Worm (Caenorhabditis elegans): ENCODE data around the gene smrc-1.

Gene smrc-1

DNA sequence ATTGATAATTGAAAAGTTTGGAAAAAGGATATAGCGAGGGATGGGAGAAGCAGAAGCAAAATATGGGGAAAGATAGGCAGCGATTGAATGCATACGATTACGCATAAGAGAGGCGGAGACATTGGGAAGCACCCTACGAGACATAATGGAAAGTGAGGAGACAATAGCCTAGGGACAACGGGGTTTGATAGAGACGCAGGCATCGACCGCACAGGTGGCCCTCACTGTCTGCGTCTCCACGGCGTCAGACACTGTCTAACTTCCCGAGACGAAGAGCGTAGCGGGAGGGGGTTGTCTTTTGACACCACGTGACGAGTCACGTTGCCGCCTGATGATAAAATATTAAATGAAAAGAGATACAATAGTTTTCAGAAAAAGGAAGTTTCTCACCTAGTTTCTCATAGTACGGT is 30.3 kb downstream of the smrc-1 start (continued):
- TF ChIP-seq unc-62 (GFP tag; optimal IDR thresholded peaks at IDR 0.05 in 1 of 2), result peak in 1 of 2 experiments; percentile 99
- TF ChIP-seq unc-62 (tag; optimal IDR thresholded peaks at IDR 0.05), result no peak
- peak; percentile 68 for TF ChIP-seq madf-9 (GFP tag; conservative IDR thresholded peaks at IDR 0.05)
- peak; percentile 18 for TF ChIP-seq dpl-1 (GFP tag; optimal IDR thresholded peaks at IDR 0.05)
- no peak for TF ChIP-seq tag-97 (GFP tag; IDR thresholded peaks at IDR 0.05)
- TF ChIP-seq Y105C5A.15 (GFP tag; IDR thresholded peaks at IDR 0.05), result 0 out of 2 replicates have a peak, but pooled peaks have one; percentile 25
- no peak for TF ChIP-seq D1046.2 (GFP tag; IDR thresholded peaks at IDR 0.05)
- TF ChIP-seq rbr-2 (tag; optimal IDR thresholded peaks at IDR 0.05), result peak; percentile 84
- TF ChIP-seq nhr-76 (tag; optimal IDR thresholded peaks at IDR 0.05), result peak; percentile 40
- no peak for TF ChIP-seq fkh-10 (GFP tag; optimal IDR thresholded peaks at IDR 0.05)
- peak; percentile 78; the same call in 1 of the 2 replicates for TF ChIP-seq arid-1 (GFP tag; conservative IDR thresholded peaks at IDR 0.05)
- TF ChIP-seq egl-43 (GFP tag; IDR thresholded peaks at IDR 0.05), result peak; percentile 88
- TF ChIP-seq aha-1 (tag), result peak; percentile 97
- TF ChIP-seq nhr-42 (GFP tag; IDR thresholded peaks at IDR 0.05), result peak; percentile 85
- peak; percentile 92 for TF ChIP-seq nhr-102 (tag; optimal IDR thresholded peaks at IDR 0.05)
- TF ChIP-seq F37D6.2 (tag; optimal IDR thresholded peaks at IDR 0.05), result peak; percentile 39
- peak; percentile 86 for TF ChIP-seq nhr-28 (tag; optimal IDR thresholded peaks at IDR 0.05)
- peak; percentile 97 for TF ChIP-seq hlh-30 (tag; optimal IDR thresholded peaks at IDR 0.05; ENCODE audit: insufficient read depth)
- TF ChIP-seq mep-1 (tag; optimal IDR thresholded peaks at IDR 0.05), result peak; percentile 79
- TF ChIP-seq set-16 (GFP tag; IDR thresholded peaks at IDR 0.05), result peak; percentile 88
- TF ChIP-seq dve-1 (tag; optimal IDR thresholded peaks at IDR 0.05; ENCODE audit: insufficient read depth), result peak; percentile 88
- TF ChIP-seq spr-3 (GFP tag; optimal IDR thresholded peaks at IDR 0.05), result peak; percentile 78
- no peak for TF ChIP-seq skn-1 (tag; optimal IDR thresholded peaks at IDR 0.05)
- TF ChIP-seq mdt-29 (GFP tag; IDR thresholded peaks at IDR 0.05), result peak; percentile 86
- peak; percentile 96 to 99 for TF ChIP-seq mdl-1 (tag; optimal IDR thresholded peaks at IDR 0.05)
- peak; percentile 93 for TF ChIP-seq saeg-2 (GFP tag; IDR thresholded peaks at IDR 0.05)

DNA sequence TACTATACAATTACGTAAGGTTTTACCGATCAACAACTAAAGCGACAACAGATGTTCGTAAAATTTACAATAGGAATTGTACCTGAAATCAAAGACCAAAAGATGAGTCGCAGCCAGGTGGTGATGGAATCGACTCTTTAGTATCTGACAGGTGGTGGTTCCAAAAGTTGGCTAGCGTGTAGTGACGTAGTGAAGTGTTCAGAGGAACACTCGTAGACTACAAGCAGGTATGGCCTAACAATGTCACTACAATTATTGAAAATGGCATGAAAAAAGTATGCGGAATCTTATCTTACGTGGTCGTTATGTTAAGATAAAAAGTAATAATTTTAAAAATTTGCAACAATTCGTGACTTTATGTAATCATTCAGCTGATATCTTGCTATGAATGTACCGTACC is 30.7 kb downstream of the smrc-1 start:
- TF ChIP-seq ZK337.2 (GFP tag; IDR thresholded peaks at IDR 0.05), result no peak
- peak; percentile 63 for TF ChIP-seq aha-1 (tag)
- TF ChIP-seq nhr-10 (tag; optimal IDR thresholded peaks at IDR 0.05), result peak; percentile 45

DNA sequence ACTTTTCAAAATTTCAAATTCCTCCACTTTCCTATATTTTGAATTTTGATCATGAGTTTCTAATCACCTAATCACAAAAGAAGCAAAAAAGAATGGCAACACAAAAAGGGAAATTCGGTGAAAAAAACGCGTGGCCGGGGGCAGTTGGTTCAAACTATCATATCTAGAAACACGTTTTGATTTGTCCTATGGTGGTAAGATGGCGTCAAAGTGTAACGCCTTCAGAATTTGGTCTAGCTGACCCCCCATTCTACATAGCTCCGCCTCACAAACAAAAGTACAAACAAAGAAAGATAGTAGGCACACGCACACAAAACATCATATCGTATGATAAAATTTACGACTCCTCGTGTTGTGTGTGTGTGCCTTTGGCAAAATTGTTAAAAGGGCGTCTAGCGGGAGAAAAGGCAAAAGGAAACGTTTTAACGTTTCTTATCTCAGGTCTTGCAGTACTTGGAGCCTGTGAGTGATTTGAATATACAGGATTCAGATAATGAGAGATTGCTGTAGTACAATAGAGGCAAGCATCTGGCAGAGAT is 31.3 kb downstream of the smrc-1 start:
- TF ChIP-seq egl-27 (tag; optimal IDR thresholded peaks at IDR 0.05) (no peak), F49E8.2 (tag; optimal IDR thresholded peaks at IDR 0.05; ENCODE audit: borderline replicate concordance) (no peak), T26A8.4 (GFP tag; IDR thresholded peaks at IDR 0.05) (peak; percentile 42), T20F7.1 (GFP tag; optimal IDR thresholded peaks at IDR 0.05) (no peak), vab-7 (GFP tag; IDR thresholded peaks at IDR 0.05) (no peak), unc-62 (GFP tag; optimal IDR thresholded peaks at IDR 0.05 in 1 of 2) (peak in 1 of 2 experiments; percentile 83), unc-62 (tag; optimal IDR thresholded peaks at IDR 0.05) (no peak), ces-1 (GFP tag; optimal IDR thresholded peaks at IDR 0.05) (no peak), mdt-29 (GFP tag; IDR thresholded peaks at IDR 0.05) (no peak), zfp-2 (tag; optimal IDR thresholded peaks at IDR 0.05) (no peak), nhr-77 (tag; optimal IDR thresholded peaks at IDR 0.05) (no peak), lin-39 (tag; optimal IDR thresholded peaks at IDR 0.05) (no peak), ceh-28 (tag; optimal IDR thresholded peaks at IDR 0.05) (no peak), ztf-11 (tag; optimal IDR thresholded peaks at IDR 0.05) (no peak), Y105C5A.15 (GFP tag; IDR thresholded peaks at IDR 0.05) (no peak), mdl-1 (tag; optimal IDR thresholded peaks at IDR 0.05) (peak; percentile 31 to 76), F10B5.3 (tag; optimal IDR thresholded peaks at IDR 0.05) (no peak), nhr-25 (tag; optimal IDR thresholded peaks at IDR 0.05; ENCODE audit: borderline replicate concordance, insufficient read depth) (no peak), nhr-10 (tag; optimal IDR thresholded peaks at IDR 0.05) (no peak), mxl-3 (GFP tag; optimal IDR thresholded peaks at IDR 0.05) (peak; percentile 86), dve-1 (tag; optimal IDR thresholded peaks at IDR 0.05; ENCODE audit: insufficient read depth) (peak; percentile 84), egl-43 (GFP tag; IDR thresholded peaks at IDR 0.05) (no peak), nhr-237 (tag; optimal IDR thresholded peaks at IDR 0.05) (no peak), tra-1 (GFP tag; IDR thresholded peaks at IDR 0.05) (no peak), snpc-4 (tag; optimal IDR thresholded peaks at IDR 0.05) (no peak), cey-2 (tag; optimal IDR thresholded peaks at IDR 0.05; ENCODE audit: borderline replicate concordance, insufficient read depth) (peak; percentile 60), R02D3.7 (tag; optimal IDR thresholded peaks at IDR 0.05) (no peak), php-3 (GFP tag; IDR thresholded peaks at IDR 0.05) (peak; percentile 86; the same call in 1 of the 2 replicates)
